ENCODE assay signal across 5 fruit fly cellular contexts in genomic region chr2L:821986-822711, dm6.
TF ChIP-seq lines count a peak whose summit lies in the region.

No protein-coding gene starts in this region.

- TF ChIP-seq CTCF in whole organism, embryonic (GFP tag; optimal IDR thresholded peaks at IDR 0.05; lab: Kevin White, UChicago) = no peak

TF ChIP-seq in whole organism, adult, 20 proteins besides CTCF, POLR2A, EP300 and RAD21:
- TF ChIP-seq cic (GFP tag; optimal IDR thresholded peaks at IDR 0.05; lab: Kevin White, UChicago) (peak; percentile 21), pad (GFP tag; optimal IDR thresholded peaks at IDR 0.05; lab: Kevin White, UChicago) (no peak), tj (GFP tag; optimal IDR thresholded peaks at IDR 0.05; lab: Kevin White, UChicago) (peak; percentile 93), Clk (GFP tag; optimal IDR thresholded peaks at IDR 0.05; lab: Kevin White, UChicago) (no peak), CG5204 (GFP tag; optimal IDR thresholded peaks at IDR 0.05; lab: Kevin White, UChicago) (no peak), ovo (GFP tag; optimal IDR thresholded peaks at IDR 0.05; lab: Kevin White, UChicago) (no peak), CG7101 (tag; optimal IDR thresholded peaks at IDR 0.05; lab: Kevin White, UChicago) (peak; percentile 4), kay (GFP tag; lab: Kevin White, UChicago; ENCODE audit: borderline replicate concordance) (no peak), Crg-1 (GFP tag; optimal IDR thresholded peaks at IDR 0.05; lab: Kevin White, UChicago) (peak; percentile 16), CG12768 (GFP tag; optimal IDR thresholded peaks at IDR 0.05; lab: Kevin White, UChicago) (no peak)

TF ChIP-seq in whole organism, embryonic, 481 proteins besides CTCF, POLR2A, EP300 and RAD21:
- TF ChIP-seq CG42726 (GFP tag; IDR thresholded peaks at IDR 0.05; lab: Robert Waterston, UW; ENCODE audit: partially characterized antibody) (0 out of 2 replicates have a peak, but pooled peaks have one; percentile 48), Hr78 (GFP tag; optimal IDR thresholded peaks at IDR 0.05; lab: Kevin White, UChicago) (peak in 1 of 2 experiments; percentile 62), CG4730 (GFP tag; IDR thresholded peaks at IDR 0.05; lab: Robert Waterston, UW) (no peak), Neu2 (GFP tag; optimal IDR thresholded peaks at IDR 0.05; lab: Kevin White, UChicago; ENCODE audit: borderline replicate concordance) (no peak), ci (GFP tag; IDR thresholded peaks at IDR 0.05; lab: Robert Waterston, UW) (no peak), BEAF-32 (GFP tag; optimal IDR thresholded peaks at IDR 0.05; lab: Kevin White, UChicago) (no peak), maf-S (GFP tag; optimal IDR thresholded peaks at IDR 0.05; lab: Kevin White, UChicago) (no peak), abd-A (tag; optimal IDR thresholded peaks at IDR 0.05; lab: Kevin White, UChicago) (no peak), Eip74EF (GFP tag; optimal IDR thresholded peaks at IDR 0.05; lab: Kevin White, UChicago) (no peak), gfzf (GFP tag; optimal IDR thresholded peaks at IDR 0.05; lab: Kevin White, UChicago) (no peak), CG11247 (GFP tag; IDR thresholded peaks at IDR 0.05; lab: Robert Waterston, UW) (no peak), Bteb2 (GFP tag; optimal IDR thresholded peaks at IDR 0.05; lab: Kevin White, UChicago) (no peak), bbx (GFP tag; IDR thresholded peaks at IDR 0.05; lab: Robert Waterston, UW; ENCODE audit: partially characterized antibody) (no peak), CG17186 (GFP tag; optimal IDR thresholded peaks at IDR 0.05; lab: Kevin White, UChicago) (no peak), lbe (GFP tag; optimal IDR thresholded peaks at IDR 0.05; lab: Kevin White, UChicago) (no peak), tx (GFP tag; optimal IDR thresholded peaks at IDR 0.05; lab: Kevin White, UChicago) (no peak)
TF ChIP-seq in whole organism, embryonic: peak in this region for 2.

TF ChIP-seq in whole organism, prepupa, 60 proteins besides CTCF, POLR2A, EP300 and RAD21:
- TF ChIP-seq lz (GFP tag; optimal IDR thresholded peaks at IDR 0.05; lab: Kevin White, UChicago) = no peak
- TF ChIP-seq CG11762 (GFP tag; optimal IDR thresholded peaks at IDR 0.05; lab: Kevin White, UChicago; ENCODE audit: insufficient read depth) = no peak
- TF ChIP-seq CG15336 (GFP tag; IDR thresholded peaks at IDR 0.05; lab: Robert Waterston, UW) = peak; percentile 14; the same call in 1 of the 2 replicates
- TF ChIP-seq svp (GFP tag; lab: Kevin White, UChicago) = peak; percentile 78
- 0 out of 3 replicates have a peak, but pooled peaks have one; percentile 4 for TF ChIP-seq CG8119 (GFP tag; IDR thresholded peaks at IDR 0.05; lab: Robert Waterston, UW)
- no peak for TF ChIP-seq esn (GFP tag; optimal IDR thresholded peaks at IDR 0.05; lab: Kevin White, UChicago)
- TF ChIP-seq achi (GFP tag; optimal IDR thresholded peaks at IDR 0.05; lab: Kevin White, UChicago) = no peak
- no peak for TF ChIP-seq ss (GFP tag; optimal IDR thresholded peaks at IDR 0.05; lab: Kevin White, UChicago)
- peak; percentile 73 for TF ChIP-seq Eip78C (GFP tag; lab: Kevin White, UChicago)
- TF ChIP-seq Hr4 (GFP tag; optimal IDR thresholded peaks at IDR 0.05; lab: Kevin White, UChicago) = no peak
- no peak for TF ChIP-seq OdsH (GFP tag; optimal IDR thresholded peaks at IDR 0.05; lab: Kevin White, UChicago)
- no peak for TF ChIP-seq CG6854 (GFP tag; optimal IDR thresholded peaks at IDR 0.05; lab: Kevin White, UChicago)
- no peak for TF ChIP-seq Eip75B (GFP tag; optimal IDR thresholded peaks at IDR 0.05; lab: Kevin White, UChicago)

TF ChIP-seq in whole organism, pupa, 21 proteins besides CTCF, POLR2A, EP300 and RAD21:
- TF ChIP-seq fd96Ca (GFP tag; IDR thresholded peaks at IDR 0.05; lab: Robert Waterston, UW) = no peak
- peak; percentile 88 for TF ChIP-seq CG8159 (tag; optimal IDR thresholded peaks at IDR 0.05; lab: Kevin White, UChicago)

TF ChIP-seq in whole organism, wandering third instar larva, 38 proteins besides CTCF, POLR2A, EP300 and RAD21:
- TF ChIP-seq Mio (GFP tag; optimal IDR thresholded peaks at IDR 0.05; lab: Kevin White, UChicago) (no peak), fru (GFP tag; optimal IDR thresholded peaks at IDR 0.05; lab: Kevin White, UChicago) (peak; percentile 13)
